Worm (Caenorhabditis elegans): ENCODE results near the gene W09G12.7.

W09G12.7 gene

DNA sequence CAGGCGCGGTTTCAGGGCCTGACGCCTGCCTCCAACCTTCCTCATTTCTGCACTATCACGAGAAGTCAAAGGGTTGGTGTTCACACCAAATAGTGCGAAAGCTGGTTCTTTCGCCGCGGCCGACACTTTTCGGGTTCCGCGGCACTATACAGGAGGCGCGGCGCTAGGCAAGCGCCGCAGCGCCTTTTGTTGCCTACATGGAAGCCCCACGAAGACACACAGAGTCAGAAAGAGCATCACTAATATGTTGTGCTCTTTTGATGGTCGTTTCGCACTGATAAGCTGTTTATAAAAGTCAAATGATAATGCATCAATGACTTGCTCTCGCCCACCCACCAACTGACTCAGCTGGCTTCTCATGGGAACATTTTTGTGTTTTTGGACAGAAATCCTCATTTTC, 17.0 kb upstream of the W09G12.7 start:
- TF ChIP-seq B0310.2 (tag; optimal IDR thresholded peaks at IDR 0.05), result no peak
- no peak for TF ChIP-seq hmbx-1 (tag; optimal IDR thresholded peaks at IDR 0.05)
- no peak for TF ChIP-seq flt-1 (GFP tag; IDR thresholded peaks at IDR 0.05)
- no peak for TF ChIP-seq scrt-1 (GFP tag; IDR thresholded peaks at IDR 0.05)
- TF ChIP-seq ama-1 (optimal IDR thresholded peaks at IDR 0.05), result no peak
- no peak for TF ChIP-seq ets-7 (tag; optimal IDR thresholded peaks at IDR 0.05)
- TF ChIP-seq hnd-1 (tag; optimal IDR thresholded peaks at IDR 0.05), result no peak
- TF ChIP-seq tbx-11 (GFP tag; IDR thresholded peaks at IDR 0.05), result no peak
- no peak for TF ChIP-seq ceh-13 (GFP tag; optimal IDR thresholded peaks at IDR 0.05)
- TF ChIP-seq sea-1 (GFP tag; conservative IDR thresholded peaks at IDR 0.05), result no peak
- TF ChIP-seq tra-4 (tag; optimal IDR thresholded peaks at IDR 0.05), result no peak
- TF ChIP-seq tbx-37 (GFP tag; conservative IDR thresholded peaks at IDR 0.05), result no peak
- TF ChIP-seq pes-1 (GFP tag; IDR thresholded peaks at IDR 0.05), result no peak
- TF ChIP-seq ceh-36 (tag; optimal IDR thresholded peaks at IDR 0.05), result no peak
- TF ChIP-seq hmg-4 (GFP tag; optimal IDR thresholded peaks at IDR 0.05), result no peak
- TF ChIP-seq aly-1 (tag; optimal IDR thresholded peaks at IDR 0.05), result no peak
- no peak for TF ChIP-seq F13C5.2 (tag; optimal IDR thresholded peaks at IDR 0.05)

DNA sequence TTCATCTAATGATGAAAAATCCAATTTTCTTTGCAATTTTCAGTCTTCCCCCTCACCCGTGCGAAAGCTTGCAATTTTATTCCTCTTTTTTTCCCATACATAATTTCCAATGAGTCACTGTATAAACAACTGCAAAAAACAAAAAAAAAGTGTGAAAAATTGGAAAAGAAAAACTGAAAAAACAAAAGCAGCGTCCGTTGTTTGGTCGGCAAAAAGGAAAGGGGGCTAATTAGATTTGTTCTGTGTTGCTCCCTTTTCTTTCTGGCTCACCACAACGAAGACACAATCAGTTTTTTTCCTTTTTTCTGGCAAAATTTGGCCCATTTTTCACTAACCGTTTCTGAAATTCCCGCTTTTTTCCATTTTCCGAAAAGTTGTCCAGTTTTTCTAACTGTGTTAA, 16.5 kb upstream of the W09G12.7 start:
- no peak for TF ChIP-seq tbx-11 (GFP tag; IDR thresholded peaks at IDR 0.05)
- TF ChIP-seq ets-7 (tag; optimal IDR thresholded peaks at IDR 0.05), result no peak
- no peak for TF ChIP-seq hmg-4 (GFP tag; optimal IDR thresholded peaks at IDR 0.05)
- TF ChIP-seq pes-1 (GFP tag; IDR thresholded peaks at IDR 0.05), result no peak
- no peak for TF ChIP-seq F13C5.2 (tag; optimal IDR thresholded peaks at IDR 0.05)

DNA sequence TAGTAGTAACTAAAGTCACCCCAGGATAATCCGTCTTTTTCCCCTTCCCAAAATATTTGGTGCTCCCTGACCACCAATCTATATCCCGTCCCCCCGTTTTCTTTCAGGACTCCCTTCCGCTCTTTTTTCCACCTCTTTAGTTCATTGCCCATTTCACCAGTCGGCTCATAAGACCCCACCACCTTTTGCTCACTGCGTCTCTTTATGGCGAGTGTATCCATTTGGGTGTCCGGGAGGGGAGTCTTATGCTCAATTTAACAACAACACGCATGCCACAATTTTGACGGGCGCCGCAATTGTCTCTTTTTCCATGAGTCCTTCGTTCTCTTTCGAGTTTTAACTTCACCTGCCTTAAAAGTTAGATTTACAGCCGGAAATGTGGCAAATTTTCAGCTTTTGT, 15.7 kb upstream of the W09G12.7 start:
- TF ChIP-seq B0310.2 (tag; optimal IDR thresholded peaks at IDR 0.05) (no peak), tbx-11 (GFP tag; IDR thresholded peaks at IDR 0.05) (no peak), hnd-1 (tag; optimal IDR thresholded peaks at IDR 0.05) (no peak), F13C5.2 (tag; optimal IDR thresholded peaks at IDR 0.05) (no peak), tra-4 (tag; optimal IDR thresholded peaks at IDR 0.05) (no peak), hmbx-1 (tag; optimal IDR thresholded peaks at IDR 0.05) (no peak), scrt-1 (GFP tag; IDR thresholded peaks at IDR 0.05) (no peak), ama-1 (optimal IDR thresholded peaks at IDR 0.05) (no peak), hmg-4 (GFP tag; optimal IDR thresholded peaks at IDR 0.05) (no peak), aly-1 (tag; optimal IDR thresholded peaks at IDR 0.05) (no peak), tbx-37 (GFP tag; conservative IDR thresholded peaks at IDR 0.05) (no peak), pes-1 (GFP tag; IDR thresholded peaks at IDR 0.05) (no peak), ceh-36 (tag; optimal IDR thresholded peaks at IDR 0.05) (no peak), ets-7 (tag; optimal IDR thresholded peaks at IDR 0.05) (no peak)

DNA sequence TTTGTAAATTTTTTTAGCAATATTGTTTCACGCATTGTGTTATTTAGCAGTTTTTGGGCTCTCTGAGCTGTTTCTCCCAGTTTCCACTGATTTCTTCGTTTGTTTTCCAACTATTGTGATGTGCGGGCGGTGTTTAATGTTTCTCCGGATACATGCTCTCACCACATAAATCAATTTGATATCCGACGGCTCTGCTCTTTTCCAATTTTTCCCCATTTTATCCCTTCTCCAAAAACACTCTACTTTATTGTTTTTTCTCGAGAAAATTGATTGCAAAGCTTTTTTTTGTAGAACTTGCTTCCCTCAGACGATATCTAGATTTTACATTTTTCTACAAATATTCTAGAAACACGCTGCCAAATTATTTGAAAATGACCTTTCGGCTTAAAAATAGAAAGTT, 13.3 kb upstream of the W09G12.7 start:
- TF ChIP-seq hnd-1 (tag; optimal IDR thresholded peaks at IDR 0.05) (no peak), ets-7 (tag; optimal IDR thresholded peaks at IDR 0.05) (no peak), ceh-36 (tag; optimal IDR thresholded peaks at IDR 0.05) (no peak), tbx-11 (GFP tag; IDR thresholded peaks at IDR 0.05) (no peak), ama-1 (optimal IDR thresholded peaks at IDR 0.05) (no peak), flt-1 (GFP tag; IDR thresholded peaks at IDR 0.05) (no peak), tra-4 (tag; optimal IDR thresholded peaks at IDR 0.05) (no peak), hmg-4 (GFP tag; optimal IDR thresholded peaks at IDR 0.05) (no peak), B0310.2 (tag; optimal IDR thresholded peaks at IDR 0.05) (no peak)

DNA sequence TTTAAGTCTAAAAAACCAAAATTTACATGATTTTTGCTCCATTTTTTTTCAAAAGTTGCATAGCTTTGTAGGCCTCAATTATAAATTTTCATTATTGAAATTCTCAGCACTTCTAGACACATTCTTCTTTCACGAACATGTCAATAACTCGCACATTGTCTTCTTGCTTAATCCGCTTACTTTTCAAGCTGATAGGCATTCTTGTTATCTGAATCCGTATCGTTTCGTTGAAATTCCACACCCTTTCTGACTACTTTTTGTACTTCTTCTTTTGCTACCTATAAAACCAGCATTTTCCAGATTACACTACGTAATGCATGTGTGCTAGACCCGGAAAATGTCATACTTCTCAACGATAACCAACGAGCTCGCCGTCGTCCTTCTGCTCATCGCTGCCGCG, 12.6 kb upstream of the W09G12.7 start, which contains the start of gene W09G12.9:
Gene W09G12.9 (plus strand): TSS at position 301 of the 400 bp plus-strand sequence.
- TF ChIP-seq ama-1 (optimal IDR thresholded peaks at IDR 0.05) (no peak), ets-7 (tag; optimal IDR thresholded peaks at IDR 0.05) (no peak), ceh-13 (GFP tag; optimal IDR thresholded peaks at IDR 0.05) (no peak)

DNA sequence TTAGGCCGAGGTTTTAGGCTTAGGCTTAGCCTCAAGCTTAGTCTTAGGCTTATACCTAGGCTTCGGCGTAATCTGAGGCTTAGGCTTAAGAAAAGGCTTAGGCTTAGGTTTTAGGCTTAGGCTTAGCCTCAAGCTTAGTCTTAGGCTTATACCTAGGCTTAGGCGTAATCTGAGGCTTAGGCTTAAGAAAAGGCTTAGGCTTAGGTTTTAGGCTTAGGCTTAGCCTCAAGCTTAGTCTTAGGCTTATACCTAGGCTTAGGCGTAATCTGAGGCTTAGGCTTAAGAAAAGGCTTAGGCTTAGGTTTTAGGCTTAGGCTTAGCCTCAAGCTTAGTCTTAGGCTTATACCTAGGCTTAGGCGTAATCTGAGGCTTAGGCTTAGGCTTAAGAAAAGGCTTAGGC, 11.6 kb upstream of the W09G12.7 start:
- peak; percentile 72 for TF ChIP-seq ceh-36 (tag; optimal IDR thresholded peaks at IDR 0.05)

DNA sequence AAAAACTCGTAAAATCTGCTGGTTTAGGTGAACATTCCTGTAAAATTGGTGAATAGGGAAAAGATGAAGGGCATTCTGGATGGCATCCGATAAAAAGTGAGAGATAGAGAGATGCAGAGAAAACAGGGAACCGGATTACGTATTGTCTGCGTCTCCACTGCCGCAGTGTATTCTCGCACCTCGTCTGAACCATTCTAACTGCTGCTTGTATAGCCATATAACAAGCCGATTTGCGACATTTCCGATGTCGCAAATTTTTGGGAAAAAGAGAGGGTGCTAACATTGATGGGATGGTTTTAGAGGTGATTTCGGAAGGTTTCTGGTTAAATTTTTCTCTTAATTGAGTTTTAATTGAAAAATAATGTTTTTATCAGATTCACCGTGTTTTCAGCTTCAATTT, 7.7 kb upstream of the W09G12.7 start, which contains the start of gene W09G12.10:
Gene W09G12.10 (minus strand): TSS at position 121 of the 400 bp plus-strand sequence.
- no peak for TF ChIP-seq ama-1 (optimal IDR thresholded peaks at IDR 0.05)
- TF ChIP-seq hmg-4 (GFP tag; optimal IDR thresholded peaks at IDR 0.05), result no peak
- no peak for TF ChIP-seq sea-1 (GFP tag; conservative IDR thresholded peaks at IDR 0.05)
- no peak for TF ChIP-seq aly-1 (tag; optimal IDR thresholded peaks at IDR 0.05)
- TF ChIP-seq hmbx-1 (tag; optimal IDR thresholded peaks at IDR 0.05), result no peak
- no peak for TF ChIP-seq pes-1 (GFP tag; IDR thresholded peaks at IDR 0.05)
- TF ChIP-seq tra-4 (tag; optimal IDR thresholded peaks at IDR 0.05), result no peak
- no peak for TF ChIP-seq B0310.2 (tag; optimal IDR thresholded peaks at IDR 0.05)
- TF ChIP-seq scrt-1 (GFP tag; IDR thresholded peaks at IDR 0.05), result no peak
- no peak for TF ChIP-seq ets-7 (tag; optimal IDR thresholded peaks at IDR 0.05)
- no peak for TF ChIP-seq ceh-36 (tag; optimal IDR thresholded peaks at IDR 0.05)
- no peak for TF ChIP-seq F13C5.2 (tag; optimal IDR thresholded peaks at IDR 0.05)
- TF ChIP-seq ceh-13 (GFP tag; optimal IDR thresholded peaks at IDR 0.05), result no peak
- no peak for TF ChIP-seq flt-1 (GFP tag; IDR thresholded peaks at IDR 0.05)

DNA sequence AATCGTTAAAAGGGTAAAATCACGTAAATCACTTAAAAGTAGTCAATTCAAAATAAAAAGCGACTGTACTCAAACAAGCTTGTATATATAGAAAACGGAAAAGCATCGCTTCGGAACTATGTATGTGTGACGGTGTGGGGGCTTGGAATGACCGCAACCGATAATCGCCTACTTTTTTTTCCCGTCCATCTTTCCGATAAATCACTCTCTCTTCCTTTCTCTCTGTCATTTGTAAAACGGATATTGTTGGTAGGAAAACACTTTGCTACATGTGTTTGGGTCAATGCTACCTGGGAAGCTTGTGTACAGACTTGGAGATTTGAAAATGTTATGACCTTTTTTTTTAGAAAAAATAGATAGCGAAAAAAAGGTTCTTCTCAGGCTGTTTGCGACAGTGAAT, 4.1 kb upstream of the W09G12.7 start:
- TF ChIP-seq hnd-1 (tag; optimal IDR thresholded peaks at IDR 0.05) (no peak), ets-7 (tag; optimal IDR thresholded peaks at IDR 0.05) (no peak), ceh-13 (GFP tag; optimal IDR thresholded peaks at IDR 0.05) (no peak), hmg-4 (GFP tag; optimal IDR thresholded peaks at IDR 0.05) (no peak), sea-1 (GFP tag; conservative IDR thresholded peaks at IDR 0.05) (no peak), F13C5.2 (tag; optimal IDR thresholded peaks at IDR 0.05) (no peak), ama-1 (optimal IDR thresholded peaks at IDR 0.05) (no peak), flt-1 (GFP tag; IDR thresholded peaks at IDR 0.05) (no peak), hmbx-1 (tag; optimal IDR thresholded peaks at IDR 0.05) (no peak), aly-1 (tag; optimal IDR thresholded peaks at IDR 0.05) (no peak), pes-1 (GFP tag; IDR thresholded peaks at IDR 0.05) (no peak), scrt-1 (GFP tag; IDR thresholded peaks at IDR 0.05) (no peak), tbx-11 (GFP tag; IDR thresholded peaks at IDR 0.05) (no peak)
